Worm (Caenorhabditis elegans) whole organism, late embryonic: Measurements from ENCODE around the gene C48B4.12.

Experiments
- C08G9.2 ChIP-seq: sonication (generic microtip); optimal IDR thresholded peaks from 2 replicates; lab custom pipeline; 2016; ENCODE audit warnings: mild to moderate bottlenecking, missing genetic modification characterization, moderate library complexity, missing compliant biosample characterization
- F13H6.1 ChIP-seq: sonication (generic microtip); optimal IDR thresholded peaks from 2 replicates; lab custom pipeline; 2016; ENCODE audit warnings: missing genetic modification characterization, missing compliant biosample characterization
- K02D7.2 ChIP-seq: sonication (generic microtip); optimal IDR thresholded peaks from 2 replicates; lab custom pipeline; 2017; ENCODE audit warnings: mild to moderate bottlenecking, missing genetic modification characterization, missing compliant biosample characterization
- T23F11.4 ChIP-seq: fragments of 200-800 bp; sonication (Bioruptor generic); optimal IDR thresholded peaks from 2 replicates; lab custom pipeline; 2018; ENCODE audit warnings: mild to moderate bottlenecking, missing genetic modification characterization, missing compliant biosample characterization
- Y22D7AL.16 ChIP-seq: sonication (generic microtip); optimal IDR thresholded peaks from 2 replicates; lab custom pipeline; 2016; ENCODE audit warnings: missing genetic modification characterization, missing compliant biosample characterization
- ahr-1 ChIP-seq: sonication (generic microtip); optimal IDR thresholded peaks from 2 replicates; lab custom pipeline; 2016; ENCODE audit warnings: missing genetic modification characterization, missing compliant biosample characterization
- ceh-14 ChIP-seq: sonication (generic microtip); optimal IDR thresholded peaks from 2 replicates; lab custom pipeline; 2016; ENCODE audit warnings: missing genotype, missing genetic modification characterization, missing compliant biosample characterization
- ceh-18 ChIP-seq: sonication (generic microtip); optimal IDR thresholded peaks from 2 replicates; lab custom pipeline; 2016; ENCODE audit warnings: missing genetic modification characterization, missing compliant biosample characterization
- ceh-19 ChIP-seq: fragments of 200-800 bp; sonication (Bioruptor generic); optimal IDR thresholded peaks from 2 replicates; lab custom pipeline; 2018; ENCODE audit warnings: mild to moderate bottlenecking, missing genetic modification characterization, missing compliant biosample characterization
- ceh-22 ChIP-seq: sonication (generic microtip); optimal IDR thresholded peaks from 2 replicates; lab custom pipeline; 2017; ENCODE audit warnings: missing biosample characterization, missing genetic modification characterization
- ceh-24 ChIP-seq: sonication (generic microtip); optimal IDR thresholded peaks from 2 replicates; lab custom pipeline; 2016; ENCODE audit warnings: mild to moderate bottlenecking, missing genetic modification characterization, missing compliant biosample characterization
- ceh-30 ChIP-seq: fragments of 150-350 bp; optimal IDR thresholded peaks from 2 replicates; lab custom pipeline; 2014; ENCODE audit warnings: missing biosample characterization, missing genetic modification characterization
- ceh-31 ChIP-seq: sonication (generic microtip); optimal IDR thresholded peaks from 2 replicates; lab custom pipeline; 2016; ENCODE audit warnings: missing genetic modification characterization, missing compliant biosample characterization
- ceh-34 ChIP-seq: sonication (generic microtip); optimal IDR thresholded peaks from 2 replicates; lab custom pipeline; 2016; ENCODE audit warnings: mild to moderate bottlenecking, missing genetic modification characterization, missing compliant biosample characterization
- ceh-45 ChIP-seq: fragments of 200-800 bp; sonication (Bioruptor generic); IDR thresholded peaks from 2 replicates; pipeline ENCODE4 v1.3.6; 2022; ENCODE audit warnings: missing genetic modification reagents, missing genetic modification characterization, missing compliant biosample characterization
- ceh-48 ChIP-seq: sonication (generic microtip); optimal IDR thresholded peaks from 2 replicates; lab custom pipeline; 2016; ENCODE audit warnings: missing genetic modification characterization, inconsistent platforms, missing compliant biosample characterization
- ceh-9 ChIP-seq: sonication (generic microtip); optimal IDR thresholded peaks from 2 replicates; lab custom pipeline; 2016; ENCODE audit warnings: mild to moderate bottlenecking, missing genetic modification characterization, inconsistent platforms, missing compliant biosample characterization
- che-1 ChIP-seq: sonication (generic microtip); optimal IDR thresholded peaks from 2 replicates; lab custom pipeline; 2016; ENCODE audit warnings: mild to moderate bottlenecking, missing genetic modification characterization, missing compliant biosample characterization
- dmd-4 ChIP-seq: sonication (generic microtip); optimal IDR thresholded peaks from 2 replicates; lab custom pipeline; 2016; ENCODE audit warnings: borderline replicate concordance, missing genetic modification characterization, missing compliant biosample characterization
- dve-1 ChIP-seq: sonication (generic microtip); optimal IDR thresholded peaks from 2 replicates; lab custom pipeline; 2017; ENCODE audit warnings: antibody characterized with exemption, mild to moderate bottlenecking, missing genetic modification characterization, missing compliant biosample characterization
- elt-2 ChIP-seq: sonication (generic microtip); optimal IDR thresholded peaks from 2 replicates; lab custom pipeline; 2016; ENCODE audit warnings: missing genetic modification reagents, missing genetic modification characterization, missing compliant biosample characterization
- elt-4 ChIP-seq: sonication (generic microtip); optimal IDR thresholded peaks from 2 replicates; lab custom pipeline; 2016; ENCODE audit warnings: missing genetic modification characterization, missing compliant biosample characterization
- ets-4 ChIP-seq: sonication (generic microtip); optimal IDR thresholded peaks from 2 replicates; lab custom pipeline; 2016; ENCODE audit warnings: missing genetic modification characterization, missing compliant biosample characterization
- eyg-1 ChIP-seq: sonication (generic microtip); optimal IDR thresholded peaks from 2 replicates; lab custom pipeline; 2016; ENCODE audit warnings: missing genotype, missing genetic modification characterization, missing compliant biosample characterization
- fkh-10 ChIP-seq: fragments of 150-350 bp; optimal IDR thresholded peaks from 2 replicates; lab custom pipeline; 2014; ENCODE audit warnings: missing biosample characterization, missing genetic modification reagents, missing genetic modification characterization
- fkh-6 ChIP-seq: sonication (generic microtip); optimal IDR thresholded peaks from 2 replicates; lab custom pipeline; 2016; ENCODE audit warnings: missing genetic modification characterization, missing compliant biosample characterization
- gmeb-2 ChIP-seq: sonication (generic microtip); optimal IDR thresholded peaks from 2 replicates; lab custom pipeline; 2016; ENCODE audit warnings: missing genetic modification characterization, inconsistent platforms, missing compliant biosample characterization
- hlh-13 ChIP-seq: fragments of 200-800 bp; sonication (Bioruptor generic); optimal IDR thresholded peaks from 2 replicates; lab custom pipeline; 2018; ENCODE audit warnings: mild to moderate bottlenecking, missing genetic modification characterization, missing compliant biosample characterization
- hlh-15 ChIP-seq: sonication (generic microtip); optimal IDR thresholded peaks from 2 replicates; lab custom pipeline; 2016; ENCODE audit warnings: missing genetic modification characterization, missing compliant biosample characterization
- hlh-30 ChIP-seq: sonication (generic microtip); optimal IDR thresholded peaks from 2 replicates; lab custom pipeline; 2017; ENCODE audit warnings: antibody characterized with exemption, missing genetic modification characterization, missing compliant biosample characterization; ENCODE audit not compliant: insufficient read depth
- hlh-8 ChIP-seq: sonication (generic microtip); optimal IDR thresholded peaks from 2 replicates; lab custom pipeline; 2016; ENCODE audit warnings: missing genotype, missing genetic modification characterization, missing compliant biosample characterization
- lim-6 ChIP-seq: sonication (generic microtip); optimal IDR thresholded peaks from 2 replicates; lab custom pipeline; 2016; ENCODE audit warnings: missing genetic modification characterization, missing compliant biosample characterization
- lin-11 ChIP-seq: fragments of 200-800 bp; sonication (Bioruptor generic); optimal IDR thresholded peaks from 2 replicates; lab custom pipeline; 2018; ENCODE audit warnings: mild to moderate bottlenecking, missing genetic modification characterization, missing compliant biosample characterization
- madf-2 ChIP-seq: sonication (generic microtip); optimal IDR thresholded peaks from 2 replicates; lab custom pipeline; 2017; ENCODE audit warnings: missing genetic modification characterization, missing compliant biosample characterization
- nfya-1 ChIP-seq: sonication (generic microtip); optimal IDR thresholded peaks from 2 replicates; lab custom pipeline; 2017; ENCODE audit warnings: missing genetic modification characterization, mild to moderate bottlenecking, missing compliant biosample characterization, antibody characterized with exemption, moderate library complexity
- nhr-11 ChIP-seq: fragments of 150-350 bp; optimal IDR thresholded peaks from 2 replicates; lab custom pipeline; 2014; ENCODE audit warnings: missing biosample characterization, missing genetic modification characterization
- npax-4 ChIP-seq: sonication (generic microtip); optimal IDR thresholded peaks from 2 replicates; lab custom pipeline; 2016; ENCODE audit warnings: missing genetic modification characterization, missing compliant biosample characterization
- odd-2 ChIP-seq: sonication (generic microtip); optimal IDR thresholded peaks from 2 replicates; lab custom pipeline; 2017; ENCODE audit warnings: antibody characterized with exemption, mild to moderate bottlenecking, missing genetic modification characterization, missing compliant biosample characterization
- pag-3 ChIP-seq: sonication (generic microtip); optimal IDR thresholded peaks from 2 replicates; lab custom pipeline; 2016; ENCODE audit warnings: missing compliant biosample characterization, missing genetic modification characterization, borderline replicate concordance
- pat-9 ChIP-seq: fragments of 200-800 bp; sonication (Bioruptor generic); optimal IDR thresholded peaks from 2 replicates; lab custom pipeline; 2018; ENCODE audit warnings: mild to moderate bottlenecking, missing genetic modification characterization, moderate library complexity, missing compliant biosample characterization
- pax-1 ChIP-seq: fragments of 150-350 bp; optimal IDR thresholded peaks from 2 replicates; lab custom pipeline; 2014; ENCODE audit warnings: missing biosample characterization, missing genetic modification characterization
- pha-2 ChIP-seq: sonication (generic microtip); optimal IDR thresholded peaks from 2 replicates; lab custom pipeline; 2017; ENCODE audit warnings: mild to moderate bottlenecking, missing genetic modification characterization, missing compliant biosample characterization
- pha-4 ChIP-seq: fragments of 150-350 bp; optimal IDR thresholded peaks from 2 replicates; lab custom pipeline; 2018; ENCODE audit warnings: missing biosample characterization, missing genetic modification reagents, missing genetic modification characterization
- pqm-1 ChIP-seq: sonication (generic microtip); optimal IDR thresholded peaks from 2 replicates; lab custom pipeline; 2016; ENCODE audit warnings: missing genetic modification characterization, missing compliant biosample characterization
- pros-1 ChIP-seq: fragments of 150-350 bp; optimal IDR thresholded peaks from 2 replicates; lab custom pipeline; 2014; ENCODE audit warnings: missing biosample characterization, missing genetic modification reagents, missing genetic modification characterization
- rnt-1 ChIP-seq: sonication (generic microtip); optimal IDR thresholded peaks from 2 replicates; lab custom pipeline; 2016; ENCODE audit warnings: missing genetic modification characterization, missing compliant biosample characterization
- sdc-2 ChIP-seq: sonication (generic microtip); optimal IDR thresholded peaks from 2 replicates; lab custom pipeline; 2016; ENCODE audit warnings: missing genotype, missing genetic modification characterization, missing compliant biosample characterization
- sox-2 ChIP-seq: fragments of 200-800 bp; sonication (Bioruptor generic); IDR thresholded peaks from 2 replicates; pipeline ENCODE4 v1.3.6; 2022; ENCODE audit warnings: missing genetic modification reagents, missing genetic modification characterization, missing compliant biosample characterization
- sox-4 ChIP-seq: sonication (generic microtip); optimal IDR thresholded peaks from 2 replicates; lab custom pipeline; 2017; ENCODE audit warnings: mild to moderate bottlenecking, missing genetic modification characterization, inconsistent platforms, missing compliant biosample characterization
- tbx-2 ChIP-seq: sonication (generic microtip); optimal IDR thresholded peaks from 2 replicates; lab custom pipeline; 2016; ENCODE audit warnings: missing genetic modification characterization, missing compliant biosample characterization
- unc-42 ChIP-seq: sonication (generic microtip); optimal IDR thresholded peaks from 2 replicates; lab custom pipeline; 2016; ENCODE audit warnings: missing genotype, missing genetic modification characterization, missing compliant biosample characterization
- unc-55 ChIP-seq: sonication (generic microtip); optimal IDR thresholded peaks from 2 replicates; lab custom pipeline; 2017; ENCODE audit warnings: missing biosample characterization, missing genetic modification reagents, missing genetic modification characterization
- unc-86 ChIP-seq: sonication (generic microtip); optimal IDR thresholded peaks from 2 replicates; lab custom pipeline; 2016; ENCODE audit warnings: missing genetic modification characterization, missing compliant biosample characterization
- zip-5 ChIP-seq: sonication (generic microtip); optimal IDR thresholded peaks from 2 replicates; lab custom pipeline; 2016; ENCODE audit warnings: missing genetic modification characterization, missing compliant biosample characterization

Gene C48B4.12

ce11 chrIII:9629855-9630254, 32.7 kb downstream of the C48B4.12 start, which contains the start of gene rpac-19:
TSS of gene rpac-19 (minus strand) at chrIII:9629885.
- TF ChIP-seq lim-6 (tag; lab: Kevin White, UChicago) = no peak
- peak; percentile 65 for TF ChIP-seq pha-2 (tag; lab: Kevin White, UChicago)
- TF ChIP-seq ceh-30 = no peak
- peak; percentile 59 for TF ChIP-seq odd-2 (tag; lab: Kevin White, UChicago)
- TF ChIP-seq eyg-1 = no peak
- TF ChIP-seq hlh-8 (tag; lab: Kevin White, UChicago) = peak; percentile 31
- TF ChIP-seq elt-2 (tag; lab: Kevin White, UChicago) = peak; percentile 75
- no peak for TF ChIP-seq ceh-9 (tag; lab: Kevin White, UChicago)
- peak; percentile 46 for TF ChIP-seq F13H6.1 (tag; lab: Kevin White, UChicago)
- peak; percentile 47 for TF ChIP-seq lin-11 (tag; lab: Kevin White, UChicago)
- no peak for TF ChIP-seq ceh-18
- peak; percentile 48 for TF ChIP-seq pat-9 (tag; lab: Kevin White, UChicago)
- TF ChIP-seq K02D7.2 (tag; lab: Kevin White, UChicago) = peak; percentile 64
- TF ChIP-seq ceh-19 (GFP tag; lab: Kevin White, UChicago) = peak; percentile 7
- TF ChIP-seq rnt-1 (tag; lab: Kevin White, UChicago) = no peak
- TF ChIP-seq ceh-45 (GFP tag; lab: Robert Waterston, UW) = no peak
- TF ChIP-seq ceh-22 (tag; lab: Kevin White, UChicago) = no peak
- TF ChIP-seq dmd-4 (tag; lab: Kevin White, UChicago) = peak; percentile 21
- TF ChIP-seq ceh-48 (tag; lab: Kevin White, UChicago) = no peak
- no peak for TF ChIP-seq unc-42
- TF ChIP-seq pqm-1 (tag; lab: Kevin White, UChicago) = no peak
- peak; percentile 55 for TF ChIP-seq Y22D7AL.16 (tag; lab: Kevin White, UChicago)
- no peak for TF ChIP-seq pax-1
- TF ChIP-seq sox-4 (tag; lab: Kevin White, UChicago) = peak; percentile 55
- TF ChIP-seq T23F11.4 (GFP tag; lab: Kevin White, UChicago) = no peak
- TF ChIP-seq nfya-1 (tag; lab: Kevin White, UChicago) = peak; percentile 67
- TF ChIP-seq npax-4 (tag; lab: Kevin White, UChicago) = no peak
- TF ChIP-seq hlh-15 = no peak
- no peak for TF ChIP-seq ceh-34 (tag; lab: Kevin White, UChicago)
- no peak for TF ChIP-seq unc-55 (GFP tag; lab: Kevin White, UChicago)
- TF ChIP-seq pag-3 (tag; lab: Kevin White, UChicago) = no peak
- TF ChIP-seq ceh-14 (tag; lab: Kevin White, UChicago) = peak; percentile 73
- TF ChIP-seq nhr-11 = peak; percentile 51
- TF ChIP-seq ets-4 (tag; lab: Kevin White, UChicago) = no peak
- peak; percentile 69 for TF ChIP-seq unc-86
- TF ChIP-seq pros-1 = no peak
- TF ChIP-seq zip-5 (tag; lab: Kevin White, UChicago) = peak; percentile 29
- TF ChIP-seq ahr-1 (tag; lab: Kevin White, UChicago) = peak; percentile 44
- TF ChIP-seq hlh-13 = no peak
- TF ChIP-seq C08G9.2 (tag; lab: Kevin White, UChicago) = peak; percentile 18
- TF ChIP-seq hlh-30 (tag; lab: Kevin White, UChicago) = no peak
- TF ChIP-seq che-1 (tag; lab: Kevin White, UChicago) = peak; percentile 46
- TF ChIP-seq elt-4 (tag; lab: Kevin White, UChicago) = no peak
- no peak for TF ChIP-seq gmeb-2
- TF ChIP-seq sox-2 = no peak
- TF ChIP-seq fkh-10 (GFP tag; lab: Kevin White, UChicago) = no peak
- no peak for TF ChIP-seq fkh-6 (tag; lab: Kevin White, UChicago)
- peak; percentile 42 for TF ChIP-seq madf-2
- TF ChIP-seq pha-4 (tag; lab: Kevin White, UChicago) = no peak
- TF ChIP-seq ceh-31 (tag; lab: Kevin White, UChicago) = peak; percentile 34
- TF ChIP-seq dve-1 (tag; lab: Kevin White, UChicago) = no peak
- peak; percentile 59 for TF ChIP-seq sdc-2 (tag; lab: Kevin White, UChicago)
- TF ChIP-seq tbx-2 = peak; percentile 70
- no peak for TF ChIP-seq ceh-24 (tag; lab: Kevin White, UChicago)
